Worm (Caenorhabditis elegans): ENCODE measurements around the gene scl-18.

Gene scl-18

ce11 chrIV:11714739-11715138, 39.5 kb downstream of the scl-18 start, which contains the start of gene magi-1:
Gene magi-1 (plus strand): TSS chrIV:11715039.
- TF ChIP-seq ceh-36 (tag; optimal IDR thresholded peaks at IDR 0.05) (no peak), aly-1 (tag; optimal IDR thresholded peaks at IDR 0.05) (no peak), B0310.2 (tag; optimal IDR thresholded peaks at IDR 0.05) (no peak), flt-1 (GFP tag; IDR thresholded peaks at IDR 0.05) (no peak), ama-1 (optimal IDR thresholded peaks at IDR 0.05) (no peak), F13C5.2 (tag; optimal IDR thresholded peaks at IDR 0.05) (no peak), ceh-13 (GFP tag; optimal IDR thresholded peaks at IDR 0.05) (no peak), tbx-11 (GFP tag; IDR thresholded peaks at IDR 0.05) (no peak)

ce11 chrIV:11713289-11713688, 40.9 kb downstream of the scl-18 start:
- TF ChIP-seq flt-1 (GFP tag; IDR thresholded peaks at IDR 0.05) (no peak), F13C5.2 (tag; optimal IDR thresholded peaks at IDR 0.05) (no peak), tra-4 (tag; optimal IDR thresholded peaks at IDR 0.05) (no peak), ets-7 (tag; optimal IDR thresholded peaks at IDR 0.05) (no peak), pes-1 (GFP tag; IDR thresholded peaks at IDR 0.05) (no peak), ama-1 (optimal IDR thresholded peaks at IDR 0.05) (no peak), tbx-37 (GFP tag; conservative IDR thresholded peaks at IDR 0.05) (no peak), B0310.2 (tag; optimal IDR thresholded peaks at IDR 0.05) (no peak), aly-1 (tag; optimal IDR thresholded peaks at IDR 0.05) (no peak), hmbx-1 (tag; optimal IDR thresholded peaks at IDR 0.05) (no peak)

ce11 chrIV:11710331-11710730, 43.9 kb downstream of the scl-18 start:
- TF ChIP-seq hnd-1 (tag; optimal IDR thresholded peaks at IDR 0.05) (no peak), ceh-36 (tag; optimal IDR thresholded peaks at IDR 0.05) (no peak), pes-1 (GFP tag; IDR thresholded peaks at IDR 0.05) (no peak), sea-1 (GFP tag; conservative IDR thresholded peaks at IDR 0.05) (no peak), flt-1 (GFP tag; IDR thresholded peaks at IDR 0.05) (no peak), scrt-1 (GFP tag; IDR thresholded peaks at IDR 0.05) (no peak), ceh-13 (GFP tag; optimal IDR thresholded peaks at IDR 0.05) (no peak), tbx-11 (GFP tag; IDR thresholded peaks at IDR 0.05) (no peak), ets-7 (tag; optimal IDR thresholded peaks at IDR 0.05) (no peak), ama-1 (optimal IDR thresholded peaks at IDR 0.05) (no peak), F13C5.2 (tag; optimal IDR thresholded peaks at IDR 0.05) (no peak), tbx-37 (GFP tag; conservative IDR thresholded peaks at IDR 0.05) (no peak), hmg-4 (GFP tag; optimal IDR thresholded peaks at IDR 0.05) (no peak), aly-1 (tag; optimal IDR thresholded peaks at IDR 0.05) (no peak), hmbx-1 (tag; optimal IDR thresholded peaks at IDR 0.05) (no peak)

ce11 chrIV:11703685-11704296, 50.4 kb downstream of the scl-18 start, which contains the start of the genes T22B3.3 and alg-3:
Gene T22B3.3 (minus strand): TSS chrIV:11703785.
Gene alg-3 (plus strand): TSS chrIV:11704246.
- TF ChIP-seq ceh-36 (tag; optimal IDR thresholded peaks at IDR 0.05), result no peak
- no peak for TF ChIP-seq tbx-37 (GFP tag; conservative IDR thresholded peaks at IDR 0.05)
- TF ChIP-seq flt-1 (GFP tag; IDR thresholded peaks at IDR 0.05), result no peak
- TF ChIP-seq ceh-13 (GFP tag; optimal IDR thresholded peaks at IDR 0.05), result no peak
- no peak for TF ChIP-seq hmbx-1 (tag; optimal IDR thresholded peaks at IDR 0.05)
- TF ChIP-seq F13C5.2 (tag; optimal IDR thresholded peaks at IDR 0.05), result no peak
- TF ChIP-seq ets-7 (tag; optimal IDR thresholded peaks at IDR 0.05), result no peak
- TF ChIP-seq aly-1 (tag; optimal IDR thresholded peaks at IDR 0.05), result no peak
- no peak for TF ChIP-seq tra-4 (tag; optimal IDR thresholded peaks at IDR 0.05)
- no peak for TF ChIP-seq ama-1 (optimal IDR thresholded peaks at IDR 0.05)
